Fruit fly (Drosophila melanogaster): ENCODE results near the gene CG8611.

Gene CG8611

dm6 chrX:17455829-17456460 is 34.0 kb upstream of the CG8611 start (continued):
- TF ChIP-seq pan (optimal IDR thresholded peaks at IDR 0.05) (no peak), pan (GFP tag; optimal IDR thresholded peaks at IDR 0.05 in 1 of 2, IDR thresholded peaks at IDR 0.05 in 1 of 2) (no peak), CG6854 (GFP tag; optimal IDR thresholded peaks at IDR 0.05) (peak; percentile 4), CG17328 (GFP tag; IDR thresholded peaks at IDR 0.05) (no peak), CG11247 (GFP tag; IDR thresholded peaks at IDR 0.05) (no peak), stwl (tag; optimal IDR thresholded peaks at IDR 0.05) (peak; percentile 58), CG2129 (GFP tag; IDR thresholded peaks at IDR 0.05; ENCODE audit: partially characterized antibody) (no peak), CG17568 (GFP tag; optimal IDR thresholded peaks at IDR 0.05) (no peak), abd-A (tag; optimal IDR thresholded peaks at IDR 0.05) (no peak), CG9609 (GFP tag; optimal IDR thresholded peaks at IDR 0.05) (no peak), Tbp (GFP tag; optimal IDR thresholded peaks at IDR 0.05) (no peak), CG9727 (GFP tag; optimal IDR thresholded peaks at IDR 0.05) (no peak), CG5953 (GFP tag; IDR thresholded peaks at IDR 0.05) (no peak), Hr3 (GFP tag; optimal IDR thresholded peaks at IDR 0.05) (no peak), knrl (GFP tag; IDR thresholded peaks at IDR 0.05; ENCODE audit: partially characterized antibody) (0 out of 3 replicates have a peak, but pooled peaks have one; percentile 26), CG4854 (GFP tag; optimal IDR thresholded peaks at IDR 0.05) (no peak), CG2199 (GFP tag; IDR thresholded peaks at IDR 0.05) (peak; percentile 20; the same call in 1 of the 3 replicates), CG4730 (GFP tag; IDR thresholded peaks at IDR 0.05) (no peak), dpn (GFP tag; optimal IDR thresholded peaks at IDR 0.05) (no peak), PHDP (tag; optimal IDR thresholded peaks at IDR 0.05) (no peak), rib (GFP tag; IDR thresholded peaks at IDR 0.05) (no peak), CG12391 (tag; optimal IDR thresholded peaks at IDR 0.05) (no peak), Nf-YA (GFP tag; IDR thresholded peaks at IDR 0.05) (no peak), cad (GFP tag; optimal IDR thresholded peaks at IDR 0.05) (peak; percentile 60), Side (GFP tag; optimal IDR thresholded peaks at IDR 0.05) (no peak), CG1024 (GFP tag; IDR thresholded peaks at IDR 0.05) (no peak), CG18262 (tag; optimal IDR thresholded peaks at IDR 0.05) (no peak), cato (GFP tag; optimal IDR thresholded peaks at IDR 0.05; ENCODE audit: borderline replicate concordance) (no peak), dmrt99B (tag; optimal IDR thresholded peaks at IDR 0.05) (no peak), org-1 (GFP tag; optimal IDR thresholded peaks at IDR 0.05) (no peak), Hey (tag; optimal IDR thresholded peaks at IDR 0.05) (no peak), ssp (GFP tag; IDR thresholded peaks at IDR 0.05) (no peak), H15 (GFP tag; IDR thresholded peaks at IDR 0.05) (no peak), E2f2 (GFP tag; IDR thresholded peaks at IDR 0.05) (peak; percentile 87), CG16863 (GFP tag; optimal IDR thresholded peaks at IDR 0.05) (no peak), Vsx1 (GFP tag; optimal IDR thresholded peaks at IDR 0.05) (no peak), NK7.1 (GFP tag; optimal IDR thresholded peaks at IDR 0.05) (no peak), Sox102F (GFP tag; optimal IDR thresholded peaks at IDR 0.05) (no peak), CG1832 (GFP tag; optimal IDR thresholded peaks at IDR 0.05) (no peak), Ptx1 (GFP tag; IDR thresholded peaks at IDR 0.05) (no peak), kni (GFP tag; optimal IDR thresholded peaks at IDR 0.05) (no peak), CG6254 (GFP tag; optimal IDR thresholded peaks at IDR 0.05) (no peak), Dp (GFP tag; optimal IDR thresholded peaks at IDR 0.05) (peak; percentile 73), CG2712 (tag; optimal IDR thresholded peaks at IDR 0.05) (no peak), NfI (GFP tag; optimal IDR thresholded peaks at IDR 0.05) (no peak), CG7556 (GFP tag; optimal IDR thresholded peaks at IDR 0.05) (no peak), CG15073 (GFP tag; optimal IDR thresholded peaks at IDR 0.05) (no peak), cg (GFP tag; optimal IDR thresholded peaks at IDR 0.05) (no peak), zen2 (GFP tag; IDR thresholded peaks at IDR 0.05; ENCODE audit: partially characterized antibody) (no peak), Optix (GFP tag; IDR thresholded peaks at IDR 0.05) (no peak), C15 (GFP tag; IDR thresholded peaks at IDR 0.05) (no peak)
